Worm (Caenorhabditis elegans): ENCODE measurements around the gene bre-3.

Gene bre-3

ce11 chrIII:9521410-9522090 is 36.3 kb upstream of the bre-3 start, which contains the start of the genes clu-1 and prp-40 (continued):
- peak; percentile 35 for TF ChIP-seq zag-1 (tag; optimal IDR thresholded peaks at IDR 0.05)
- peak; percentile 57 for TF ChIP-seq ceh-82 (tag; optimal IDR thresholded peaks at IDR 0.05)
- peak; percentile 62 for TF ChIP-seq tbx-2 (tag; optimal IDR thresholded peaks at IDR 0.05)
- no peak for TF ChIP-seq mml-1 (tag; optimal IDR thresholded peaks at IDR 0.05)
- peak; percentile 56 for TF ChIP-seq skn-1 (tag; optimal IDR thresholded peaks at IDR 0.05)
- no peak for TF ChIP-seq aly-2 (tag; optimal IDR thresholded peaks at IDR 0.05)
- TF ChIP-seq ztf-11 (tag; optimal IDR thresholded peaks at IDR 0.05): no peak
- peak; percentile 72 for TF ChIP-seq egl-5 (tag; optimal IDR thresholded peaks at IDR 0.05)
- TF ChIP-seq ceh-9 (tag; optimal IDR thresholded peaks at IDR 0.05): no peak
- TF ChIP-seq lsy-12 (tag; optimal IDR thresholded peaks at IDR 0.05): peak; percentile 80
- peak; percentile 76 for TF ChIP-seq ceh-28 (tag; optimal IDR thresholded peaks at IDR 0.05)
- TF ChIP-seq lin-15B (tag; optimal IDR thresholded peaks at IDR 0.05): peak; percentile 98
- TF ChIP-seq unc-62 (GFP tag; optimal IDR thresholded peaks at IDR 0.05): no peak
- peak; percentile 90 for TF ChIP-seq snpc-4 (tag; optimal IDR thresholded peaks at IDR 0.05)
- TF ChIP-seq mdl-1 (tag; optimal IDR thresholded peaks at IDR 0.05): no peak

ce11 chrIII:9516148-9516547 is 30.9 kb upstream of the bre-3 start, which contains the start of gene F55H2.7:
Gene F55H2.7 (minus strand): TSS chrIII:9516248.
- TF ChIP-seq daf-12 (tag; optimal IDR thresholded peaks at IDR 0.05): no peak
- no peak for TF ChIP-seq ZK546.5 (tag; optimal IDR thresholded peaks at IDR 0.05)
- no peak for TF ChIP-seq nfya-1 (tag; optimal IDR thresholded peaks at IDR 0.05; ENCODE audit: insufficient read depth)
- no peak for TF ChIP-seq mdl-1 (tag; optimal IDR thresholded peaks at IDR 0.05)
- no peak for TF ChIP-seq egl-5 (tag; optimal IDR thresholded peaks at IDR 0.05)
- no peak for TF ChIP-seq nhr-237 (tag; optimal IDR thresholded peaks at IDR 0.05)
- no peak for TF ChIP-seq elt-1 (tag; optimal IDR thresholded peaks at IDR 0.05)

ce11 chrIII:9513569-9513968 is 28.3 kb upstream of the bre-3 start, which contains the start of gene F55H2.8:
Gene F55H2.8 (plus strand): TSS chrIII:9513869.
- peak; percentile 17 for TF ChIP-seq nhr-23 (tag; optimal IDR thresholded peaks at IDR 0.05)
- TF ChIP-seq pha-4 (tag; optimal IDR thresholded peaks at IDR 0.05): no peak
- TF ChIP-seq elt-2 (tag; optimal IDR thresholded peaks at IDR 0.05): no peak

- TF ChIP-seq ceh-28 (tag; optimal IDR thresholded peaks at IDR 0.05) (no peak), elt-1 (tag; optimal IDR thresholded peaks at IDR 0.05) (no peak), sea-2 (GFP tag; optimal IDR thresholded peaks at IDR 0.05) (no peak), egl-27 (tag; optimal IDR thresholded peaks at IDR 0.05) (no peak), nhr-67 (tag; optimal IDR thresholded peaks at IDR 0.05) (no peak), fos-1 (tag; optimal IDR thresholded peaks at IDR 0.05) (no peak), elt-3 (tag; optimal IDR thresholded peaks at IDR 0.05) (no peak), mml-1 (tag; optimal IDR thresholded peaks at IDR 0.05) (no peak), nfya-1 (tag; optimal IDR thresholded peaks at IDR 0.05; ENCODE audit: insufficient read depth) (no peak), R02D3.7 (tag; optimal IDR thresholded peaks at IDR 0.05) (no peak), zag-1 (tag; optimal IDR thresholded peaks at IDR 0.05) (no peak), nhr-43 (tag; optimal IDR thresholded peaks at IDR 0.05; ENCODE audit: poor library complexity, severe bottlenecking) (no peak), nhr-23 (tag; optimal IDR thresholded peaks at IDR 0.05) (no peak), nhr-11 (tag; optimal IDR thresholded peaks at IDR 0.05) (no peak), nhr-77 (tag; optimal IDR thresholded peaks at IDR 0.05) (no peak), ceh-82 (tag; optimal IDR thresholded peaks at IDR 0.05) (no peak), jun-1 (tag; optimal IDR thresholded peaks at IDR 0.05) (no peak)
These were observed 27.7 kb upstream of the bre-3 start for ce11 chrIII:9513006-9513405.

ce11 chrIII:9511660-9512059 is 26.4 kb upstream of the bre-3 start:
- TF ChIP-seq tbx-2 (tag; optimal IDR thresholded peaks at IDR 0.05): no peak

All from whole organism, L3 larva.